Worm (Caenorhabditis elegans): ENCODE data around the gene fbxb-14.

DNA sequence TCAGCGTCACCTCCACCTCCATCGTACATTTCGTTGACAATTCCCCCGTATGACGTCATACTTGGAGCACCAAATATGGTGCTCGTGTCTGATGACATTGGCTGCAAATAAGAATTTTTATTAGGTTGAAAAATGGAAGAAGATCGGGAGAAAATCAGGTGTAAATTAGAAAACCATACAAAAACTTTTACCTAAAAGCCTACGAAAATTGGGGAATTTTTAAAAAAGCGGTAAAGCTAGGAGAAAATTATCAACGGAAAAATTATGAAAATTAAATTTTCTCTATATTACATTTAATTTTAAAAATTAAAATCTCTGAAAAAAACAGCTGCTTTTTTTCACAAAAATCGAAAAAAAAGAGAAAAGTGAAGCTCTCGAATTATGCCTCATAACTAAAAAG lies 41.9 kb upstream of the fbxb-14 start, which contains the start of gene T04B8.5:
- TF ChIP-seq scrt-1 (GFP tag; IDR thresholded peaks at IDR 0.05) (no peak), ceh-13 (GFP tag; optimal IDR thresholded peaks at IDR 0.05) (no peak), hmg-4 (GFP tag; optimal IDR thresholded peaks at IDR 0.05) (no peak), flt-1 (GFP tag; IDR thresholded peaks at IDR 0.05) (no peak), ceh-36 (tag; optimal IDR thresholded peaks at IDR 0.05) (no peak), tra-4 (tag; optimal IDR thresholded peaks at IDR 0.05) (no peak), F13C5.2 (tag; optimal IDR thresholded peaks at IDR 0.05) (no peak), tbx-37 (GFP tag; conservative IDR thresholded peaks at IDR 0.05) (no peak), hnd-1 (tag; optimal IDR thresholded peaks at IDR 0.05) (no peak)

Data from whole organism, early embryonic.